Worm (Caenorhabditis elegans): ENCODE results near the gene npp-3.

The npp-3 gene

DNA sequence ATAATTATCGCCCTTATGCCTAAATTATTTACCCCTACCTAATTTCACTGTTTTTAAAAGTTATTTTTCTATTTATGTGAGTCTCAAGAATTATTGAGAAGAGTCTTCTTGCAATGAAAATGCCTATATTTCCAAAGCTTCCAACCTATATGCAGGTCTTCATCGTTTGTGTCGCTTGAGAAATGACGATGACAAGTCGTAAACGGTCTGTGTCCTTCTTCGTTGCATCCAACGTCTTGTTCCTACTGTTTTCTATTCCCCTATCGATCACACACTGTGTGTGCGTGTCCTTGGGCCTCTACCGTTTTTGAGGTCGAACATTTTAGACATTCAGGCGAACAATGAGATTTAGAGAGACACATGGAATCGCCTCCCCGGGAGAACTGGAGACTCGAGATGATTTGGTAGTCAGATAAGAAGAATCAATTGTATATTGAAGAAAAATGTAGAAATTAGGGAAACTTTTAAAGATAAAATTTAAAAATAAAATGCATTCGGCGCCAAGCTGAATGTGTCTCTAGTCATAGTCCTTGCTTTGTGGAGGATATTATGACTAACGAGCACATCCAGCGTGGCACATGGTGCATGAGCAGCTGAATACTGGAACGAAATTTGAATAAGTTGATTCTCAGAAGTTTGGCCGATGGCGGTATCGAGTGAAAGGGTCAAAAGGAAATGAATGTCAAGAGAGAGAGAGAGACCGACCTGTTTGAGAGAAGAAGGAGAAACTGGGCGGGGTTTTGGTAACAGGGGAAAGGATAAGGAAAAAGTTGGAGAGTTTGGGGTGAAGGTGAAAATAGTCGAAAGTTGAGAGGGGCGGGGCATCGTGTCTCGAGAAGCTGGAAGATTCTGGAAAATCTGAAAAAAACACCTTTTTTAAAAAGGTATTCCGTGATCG, 6.1 kb upstream of the npp-3 start:
- TF ChIP-seq nhr-129 (tag; optimal IDR thresholded peaks at IDR 0.05) (peak; percentile 36), nhr-23 (tag; optimal IDR thresholded peaks at IDR 0.05) (no peak), ceh-16 (tag; optimal IDR thresholded peaks at IDR 0.05) (peak; percentile 10), lin-39 (tag; optimal IDR thresholded peaks at IDR 0.05) (no peak), ama-1 (optimal IDR thresholded peaks at IDR 0.05) (peak; percentile 64), mab-5 (tag; optimal IDR thresholded peaks at IDR 0.05) (no peak), blmp-1 (tag; optimal IDR thresholded peaks at IDR 0.05; ENCODE audit: insufficient read depth) (peak; percentile 97), crh-2 (tag; optimal IDR thresholded peaks at IDR 0.05) (peak; percentile 17), nhr-25 (tag; optimal IDR thresholded peaks at IDR 0.05) (peak; percentile 69)

- TF ChIP-seq sma-9 (GFP tag; optimal IDR thresholded peaks at IDR 0.05) (no peak), sma-9 (tag; optimal IDR thresholded peaks at IDR 0.05) (no peak), fos-1 (tag; optimal IDR thresholded peaks at IDR 0.05) (no peak), nhr-23 (tag; optimal IDR thresholded peaks at IDR 0.05) (no peak), ceh-82 (tag; optimal IDR thresholded peaks at IDR 0.05) (no peak), peb-1 (tag; optimal IDR thresholded peaks at IDR 0.05) (no peak), lin-13 (GFP tag; optimal IDR thresholded peaks at IDR 0.05) (no peak), ztf-1 (GFP tag; conservative IDR thresholded peaks at IDR 0.05) (no peak), nhr-10 (tag; optimal IDR thresholded peaks at IDR 0.05) (no peak), lin-11 (tag; optimal IDR thresholded peaks at IDR 0.05) (no peak), R02D3.7 (tag; optimal IDR thresholded peaks at IDR 0.05) (no peak), unc-39 (tag; optimal IDR thresholded peaks at IDR 0.05) (no peak), ztf-4 (tag; optimal IDR thresholded peaks at IDR 0.05) (no peak), C34F6.9 (tag; optimal IDR thresholded peaks at IDR 0.05) (no peak), aly-2 (tag; optimal IDR thresholded peaks at IDR 0.05) (no peak), nhr-129 (tag; optimal IDR thresholded peaks at IDR 0.05) (no peak), ama-1 (optimal IDR thresholded peaks at IDR 0.05) (no peak), zag-1 (tag; optimal IDR thresholded peaks at IDR 0.05) (no peak)
Measured at ce11 chrII:11879784-11880183, 5.2 kb upstream of the npp-3 start.

DNA sequence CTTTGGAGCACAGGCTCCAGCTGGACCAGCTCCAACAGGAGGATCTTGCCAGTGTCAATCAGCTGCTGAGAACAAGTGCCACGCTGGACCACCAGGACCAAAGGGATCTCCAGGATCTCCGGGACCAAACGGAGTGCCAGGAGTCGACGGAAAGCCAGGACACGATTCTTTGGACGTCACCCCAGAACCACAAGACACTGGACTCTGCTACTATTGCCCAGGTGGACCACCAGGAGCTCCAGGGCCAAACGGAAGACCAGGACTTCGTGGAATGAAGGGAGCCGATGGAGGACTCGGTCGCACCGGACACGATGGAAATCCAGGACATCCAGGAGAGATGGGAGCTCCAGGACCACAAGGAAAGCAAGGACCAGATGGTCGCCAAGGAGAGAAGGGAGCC, 5.7 kb downstream of the npp-3 start:
- TF ChIP-seq nhr-21 (tag; optimal IDR thresholded peaks at IDR 0.05) = no peak
- no peak for TF ChIP-seq aly-2 (tag; optimal IDR thresholded peaks at IDR 0.05)
- TF ChIP-seq C34F6.9 (tag; optimal IDR thresholded peaks at IDR 0.05) = no peak
- no peak for TF ChIP-seq nhr-6 (tag; optimal IDR thresholded peaks at IDR 0.05)
- no peak for TF ChIP-seq blmp-1 (tag; optimal IDR thresholded peaks at IDR 0.05; ENCODE audit: insufficient read depth)
- no peak for TF ChIP-seq nhr-25 (tag; optimal IDR thresholded peaks at IDR 0.05)
- TF ChIP-seq alr-1 (tag; optimal IDR thresholded peaks at IDR 0.05) = no peak
- no peak for TF ChIP-seq ceh-82 (tag; optimal IDR thresholded peaks at IDR 0.05)
- no peak for TF ChIP-seq sem-4 (tag; optimal IDR thresholded peaks at IDR 0.05)

- TF ChIP-seq blmp-1 (tag; optimal IDR thresholded peaks at IDR 0.05; ENCODE audit: insufficient read depth) (no peak), ztf-11 (tag; optimal IDR thresholded peaks at IDR 0.05) (no peak), R02D3.7 (tag; optimal IDR thresholded peaks at IDR 0.05) (no peak), C34F6.9 (tag; optimal IDR thresholded peaks at IDR 0.05) (no peak), egl-27 (tag; optimal IDR thresholded peaks at IDR 0.05) (no peak), crh-2 (tag; optimal IDR thresholded peaks at IDR 0.05) (no peak), sma-3 (GFP tag; optimal IDR thresholded peaks at IDR 0.05) (no peak), nhr-237 (tag; optimal IDR thresholded peaks at IDR 0.05) (no peak), nhr-129 (tag; optimal IDR thresholded peaks at IDR 0.05) (no peak), Y55F3AM.14 (GFP tag; optimal IDR thresholded peaks at IDR 0.05) (no peak), unc-39 (tag; optimal IDR thresholded peaks at IDR 0.05) (no peak), F13H6.1 (tag; optimal IDR thresholded peaks at IDR 0.05) (no peak), nhr-10 (tag; optimal IDR thresholded peaks at IDR 0.05) (no peak), nhr-21 (tag; optimal IDR thresholded peaks at IDR 0.05) (no peak), fos-1 (tag; optimal IDR thresholded peaks at IDR 0.05) (no peak), alr-1 (tag; optimal IDR thresholded peaks at IDR 0.05) (no peak), ztf-4 (tag; optimal IDR thresholded peaks at IDR 0.05) (no peak), lin-11 (tag; optimal IDR thresholded peaks at IDR 0.05) (no peak)
Measured at ce11 chrII:11868234-11868633, 6.4 kb downstream of the npp-3 start, which contains the start of gene col-84. Gene col-84 (plus strand): TSS chrII:11868534.
